Worm (Caenorhabditis elegans) whole organism, mixed stage, embryonic: Measurements from ENCODE around the gene abts-4.

Experiments
- M03D4.4 ChIP-seq: sonication (generic microtip); optimal IDR thresholded peaks from 2 replicates; lab custom pipeline; 2017; ENCODE audit warnings: mild to moderate bottlenecking, missing genetic modification characterization, missing compliant biosample characterization
- bed-3 ChIP-seq: fragments of 200-800 bp; sonication (Bioruptor generic); optimal IDR thresholded peaks from 3 replicates; lab custom pipeline; 2018; ENCODE audit warnings: mild to moderate bottlenecking, missing genetic modification characterization, moderate library complexity, missing compliant biosample characterization
- blmp-1 ChIP-seq: fragments of 150-350 bp; optimal IDR thresholded peaks from 2 replicates; lab custom pipeline; 2014; ENCODE audit warnings: missing biosample characterization, missing genetic modification characterization
- ceh-39 ChIP-seq: fragments of 150-350 bp; optimal IDR thresholded peaks from 2 replicates; lab custom pipeline; 2014; ENCODE audit warnings: missing biosample characterization, missing genetic modification characterization
- ceh-43 ChIP-seq: fragments of 200-800 bp; sonication (Bioruptor generic); optimal IDR thresholded peaks from 2 replicates; lab custom pipeline; 2018; ENCODE audit warnings: mild to moderate bottlenecking, missing genetic modification characterization, moderate library complexity, missing compliant biosample characterization
- ceh-83 ChIP-seq: fragments of 200-800 bp; sonication (Bioruptor generic); optimal IDR thresholded peaks from 2 replicates; lab custom pipeline; 2018; ENCODE audit warnings: mild to moderate bottlenecking, missing genetic modification characterization, missing compliant biosample characterization
- ces-1 ChIP-seq: fragments of 150-350 bp; optimal IDR thresholded peaks from 2 replicates; lab custom pipeline; 2014; ENCODE audit warnings: missing biosample characterization, missing genetic modification reagents, missing genetic modification characterization
- cnd-1 ChIP-seq: fragments of 200-800 bp; sonication (Bioruptor generic); optimal IDR thresholded peaks from 2 replicates; lab custom pipeline; 2018; ENCODE audit warnings: mild to moderate bottlenecking, missing genetic modification characterization, missing compliant biosample characterization
- drap-1 ChIP-seq: fragments of 200-800 bp; sonication (Bioruptor generic); optimal IDR thresholded peaks from 3 replicates; lab custom pipeline; 2018; ENCODE audit warnings: mild to moderate bottlenecking, missing genetic modification characterization, missing compliant biosample characterization
- elt-1 ChIP-seq: sonication (generic microtip); optimal IDR thresholded peaks from 2 replicates; lab custom pipeline; 2017; ENCODE audit warnings: missing genetic modification characterization, mild to moderate bottlenecking, missing compliant biosample characterization, antibody characterized with exemption, moderate library complexity, borderline replicate concordance; ENCODE audit not compliant: insufficient read depth
- elt-3 ChIP-seq: fragments of 150-350 bp; optimal IDR thresholded peaks from 2 replicates; lab custom pipeline; 2014; ENCODE audit warnings: missing biosample characterization, missing genetic modification characterization
- flh-1 ChIP-seq: fragments of 200-800 bp; sonication (Bioruptor generic); optimal IDR thresholded peaks from 2 replicates; lab custom pipeline; 2018; ENCODE audit warnings: mild to moderate bottlenecking, missing genetic modification characterization, moderate library complexity, missing compliant biosample characterization
- ham-2 ChIP-seq: fragments of 200-800 bp; sonication (Bioruptor generic); optimal IDR thresholded peaks from 2 replicates; lab custom pipeline; 2018; ENCODE audit warnings: mild to moderate bottlenecking, missing genetic modification characterization, missing compliant biosample characterization
- hlh-1 ChIP-seq: fragments of 150-350 bp; optimal IDR thresholded peaks from 2 replicates; lab custom pipeline; 2014; ENCODE audit warnings: missing biosample characterization, missing genetic modification reagents, missing genetic modification characterization
- lin-13 ChIP-seq: fragments of 150-350 bp; optimal IDR thresholded peaks from 2 replicates; lab custom pipeline; 2014; ENCODE audit warnings: missing biosample characterization, missing genetic modification characterization
- lin-32 ChIP-seq: fragments of 200-800 bp; sonication (Bioruptor generic); optimal IDR thresholded peaks from 2 replicates; lab custom pipeline; 2018; ENCODE audit warnings: mild to moderate bottlenecking, missing genetic modification characterization, missing compliant biosample characterization
- lsy-2 ChIP-seq: fragments of 150-350 bp; optimal IDR thresholded peaks from 2 replicates; lab custom pipeline; 2014; ENCODE audit warnings: missing biosample characterization, missing genetic modification characterization
- mab-5 ChIP-seq: fragments of 150-350 bp; optimal IDR thresholded peaks from 2 replicates; lab custom pipeline; 2014; ENCODE audit warnings: missing biosample characterization, missing genetic modification characterization
- mls-2 ChIP-seq: sonication (generic microtip); optimal IDR thresholded peaks from 2 replicates; lab custom pipeline; 2016; ENCODE audit warnings: mild to moderate bottlenecking, missing genetic modification characterization, moderate library complexity, missing compliant biosample characterization
- nhr-12 ChIP-seq: fragments of 150-350 bp; optimal IDR thresholded peaks from 2 replicates; lab custom pipeline; 2014; ENCODE audit warnings: missing biosample characterization, missing genetic modification characterization
- nhr-2 ChIP-seq: fragments of 150-350 bp; optimal IDR thresholded peaks from 2 replicates; lab custom pipeline; 2014; ENCODE audit warnings: missing biosample characterization, missing genetic modification characterization
- nhr-237 ChIP-seq: fragments of 150-350 bp; optimal IDR thresholded peaks from 2 replicates; lab custom pipeline; 2014; ENCODE audit warnings: missing biosample characterization, missing genetic modification characterization
- nhr-28 ChIP-seq: fragments of 150-350 bp; optimal IDR thresholded peaks from 2 replicates; lab custom pipeline; 2014; ENCODE audit warnings: missing biosample characterization, missing genetic modification characterization
- nhr-76 ChIP-seq: sonication (generic microtip); optimal IDR thresholded peaks from 2 replicates; lab custom pipeline; 2017; ENCODE audit warnings: missing biosample characterization, missing genetic modification characterization
- sem-2 ChIP-seq: fragments of 200-800 bp; sonication (Bioruptor generic); optimal IDR thresholded peaks from 2 replicates; lab custom pipeline; 2018; ENCODE audit warnings: mild to moderate bottlenecking, missing genetic modification characterization, missing compliant biosample characterization
- snpc-4 ChIP-seq: fragments of 150-350 bp; optimal IDR thresholded peaks from 2 replicates; lab custom pipeline; 2014; ENCODE audit warnings: missing biosample characterization, missing genetic modification characterization
- sptf-1 ChIP-seq: sonication (generic microtip); optimal IDR thresholded peaks from 2 replicates; lab custom pipeline; 2017; ENCODE audit warnings: mild to moderate bottlenecking, missing genetic modification characterization, moderate library complexity, missing compliant biosample characterization
- tbx-8 ChIP-seq: fragments of 200-800 bp; sonication (Bioruptor generic); optimal IDR thresholded peaks from 2 replicates; lab custom pipeline; 2018; ENCODE audit warnings: mild to moderate bottlenecking, missing genetic modification characterization, moderate library complexity, missing compliant biosample characterization
- unc-120 ChIP-seq: sonication (generic microtip); optimal IDR thresholded peaks from 2 replicates; lab custom pipeline; 2017; ENCODE audit warnings: missing genetic modification characterization, missing compliant biosample characterization; ENCODE audit not compliant: poor library complexity, severe bottlenecking
- unc-39 ChIP-seq: fragments of 150-350 bp; optimal IDR thresholded peaks from 2 replicates; lab custom pipeline; 2014; ENCODE audit warnings: missing biosample characterization, missing genetic modification characterization
- unc-62 ChIP-seq: fragments of 150-350 bp; optimal IDR thresholded peaks from 2 replicates; lab custom pipeline; 2014; ENCODE audit warnings: missing biosample characterization, missing genetic modification reagents, missing genetic modification characterization
- ztf-11 ChIP-seq: fragments of 150-350 bp; optimal IDR thresholded peaks from 2 replicates; lab custom pipeline; 2014; ENCODE audit warnings: missing biosample characterization, missing genetic modification characterization

The abts-4 gene

DNA sequence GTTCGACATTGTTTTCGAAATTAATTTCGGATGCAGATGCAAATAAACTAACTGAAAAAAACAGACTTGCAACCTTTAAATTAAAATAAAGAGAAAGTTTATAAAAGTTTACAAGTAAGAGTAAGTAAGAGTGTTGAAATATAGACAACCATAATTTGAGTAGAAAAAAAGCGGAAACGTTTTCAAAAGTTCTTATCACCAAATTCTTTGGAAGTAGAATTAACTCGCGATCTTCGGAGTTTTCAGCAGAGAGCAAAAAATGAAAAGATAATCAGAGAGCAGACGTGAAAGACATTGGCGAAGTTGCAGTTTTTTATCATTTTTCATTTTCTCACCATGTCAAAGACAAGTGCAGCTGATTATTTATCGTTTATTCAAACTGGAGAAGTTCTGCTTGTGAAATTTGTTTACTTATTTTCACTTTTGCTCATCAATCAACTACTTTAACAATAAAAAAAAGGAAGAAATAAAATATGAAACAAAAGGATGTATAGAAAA, at the start of gene abts-4:
Gene abts-4, minus strand, starts transcription at position 51 of the 498 bp plus-strand sequence.
- TF ChIP-seq ceh-83 (GFP tag; lab: Kevin White, UChicago) (no peak), nhr-237 (tag; lab: Kevin White, UChicago) (no peak), unc-62 (no peak), drap-1 (no peak), ham-2 (GFP tag; lab: Kevin White, UChicago) (no peak), sem-2 (GFP tag; lab: Kevin White, UChicago) (no peak), lin-13 (no peak), nhr-76 (tag; lab: Kevin White, UChicago) (no peak), nhr-28 (tag; lab: Kevin White, UChicago) (no peak), tbx-8 (GFP tag; lab: Kevin White, UChicago) (no peak), elt-3 (tag; lab: Kevin White, UChicago) (no peak), flh-1 (GFP tag; lab: Kevin White, UChicago) (no peak), mls-2 (no peak), cnd-1 (no peak), nhr-2 (no peak)

DNA sequence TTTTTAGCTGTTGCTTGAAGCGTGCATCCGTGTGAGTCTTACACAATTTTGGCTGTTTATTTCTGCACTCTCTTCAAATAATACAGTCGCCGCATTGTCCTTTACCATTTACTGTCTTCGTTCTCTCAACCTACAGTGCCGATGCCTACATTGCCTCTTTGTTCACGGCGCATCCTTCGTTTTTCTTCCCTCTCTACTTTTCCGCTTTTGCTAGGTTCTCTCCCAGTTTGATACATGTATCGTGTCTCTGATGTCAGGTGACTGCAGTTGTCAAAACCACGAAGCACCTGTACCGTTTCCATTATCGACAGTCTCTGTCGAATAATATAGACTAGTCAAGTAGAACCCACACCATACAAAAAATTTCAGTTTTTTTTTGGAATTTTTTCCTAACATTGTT, 47.1 kb upstream of the abts-4 start:
- TF ChIP-seq ham-2 (GFP tag; lab: Kevin White, UChicago) (peak; percentile 25), lin-13 (no peak)

DNA sequence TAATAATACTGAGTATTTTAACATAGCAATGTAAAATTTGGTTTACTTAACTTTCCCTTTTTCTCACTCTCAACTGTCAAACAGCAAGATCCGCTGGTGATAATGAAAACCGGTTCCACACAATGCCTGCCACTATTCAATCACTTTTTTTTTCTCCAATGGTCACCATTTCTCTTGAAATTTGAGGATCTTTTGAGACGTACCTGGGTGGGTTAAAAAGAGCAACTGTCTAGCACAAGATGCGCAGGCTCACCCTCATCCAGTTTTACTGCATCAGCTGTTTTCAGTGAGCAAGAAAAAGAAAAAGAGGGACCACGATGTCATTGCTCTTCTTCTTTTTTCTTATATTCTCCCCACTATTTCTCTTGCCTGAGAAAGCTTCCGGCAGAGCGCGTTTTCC, 46.7 kb upstream of the abts-4 start:
- peak; percentile 26 for TF ChIP-seq unc-120 (tag; lab: Kevin White, UChicago)
- no peak for TF ChIP-seq ztf-11 (tag; lab: Kevin White, UChicago)
- TF ChIP-seq hlh-1 (tag; lab: Kevin White, UChicago), result peak; percentile 91
- TF ChIP-seq nhr-76 (tag; lab: Kevin White, UChicago), result no peak
- TF ChIP-seq nhr-28 (tag; lab: Kevin White, UChicago), result no peak

DNA sequence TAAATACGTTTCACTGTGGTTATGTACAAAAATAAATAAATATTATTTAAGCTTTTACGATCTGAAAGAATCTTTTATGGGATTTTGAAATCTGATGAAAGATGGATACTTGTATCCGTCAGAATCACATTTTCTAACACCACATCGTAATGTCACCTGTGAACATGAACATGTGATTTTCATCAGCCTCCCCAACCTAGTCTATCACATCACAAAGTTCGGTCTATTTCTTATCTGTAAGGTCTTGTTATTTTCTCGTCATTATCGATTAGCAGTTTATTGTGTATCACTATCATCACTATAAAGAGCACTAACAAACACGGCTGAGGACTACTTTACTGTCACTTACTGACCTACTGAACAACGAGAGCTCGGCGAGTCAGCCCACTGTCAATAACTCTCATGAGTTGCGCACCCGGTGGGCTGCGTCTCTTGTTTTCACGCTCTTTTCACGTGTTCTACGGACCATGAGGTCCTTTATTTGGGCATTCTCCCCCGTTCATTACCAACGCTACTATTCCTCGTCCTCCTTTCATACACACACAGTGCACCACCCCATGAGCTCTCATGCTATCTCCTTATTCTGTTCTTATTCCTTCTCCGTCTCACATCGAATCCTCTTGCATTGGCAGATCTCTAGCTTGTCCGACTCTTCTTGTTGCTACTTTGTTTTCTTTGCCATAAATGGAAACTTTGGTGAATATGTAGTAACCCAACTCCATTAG, 45.8 kb upstream of the abts-4 start:
- TF ChIP-seq drap-1 (peak; percentile 22), cnd-1 (peak; percentile 58), lsy-2 (tag; lab: Kevin White, UChicago) (no peak), ceh-39 (tag; lab: Kevin White, UChicago) (no peak), blmp-1 (tag; lab: Kevin White, UChicago) (no peak), mab-5 (tag; lab: Kevin White, UChicago) (no peak), nhr-2 (peak; percentile 19), nhr-12 (tag; lab: Kevin White, UChicago) (no peak), bed-3 (GFP tag; lab: Kevin White, UChicago) (no peak), ceh-43 (GFP tag; lab: Kevin White, UChicago) (no peak), unc-62 (no peak), mls-2 (peak; percentile 61)

DNA sequence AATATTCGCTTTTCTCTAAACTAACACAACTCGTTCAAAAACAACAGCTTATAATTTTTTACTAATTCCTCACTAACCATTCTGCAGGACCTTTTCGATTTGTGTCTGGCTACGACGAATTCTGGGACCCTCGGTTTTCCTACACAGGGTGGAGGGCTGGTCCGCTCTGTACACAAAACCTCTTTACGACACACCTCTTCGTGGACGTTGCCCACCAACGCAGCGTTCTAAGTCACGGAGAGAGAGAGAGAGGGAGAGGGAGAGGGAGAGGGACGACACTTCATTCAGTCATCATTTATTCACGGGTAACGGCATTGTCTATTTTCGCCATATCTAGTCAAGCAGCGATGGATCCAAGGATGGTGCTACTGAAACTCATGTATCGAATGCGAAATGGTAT, 44.9 kb upstream of the abts-4 start, which contains the start of gene atg-2:
Gene atg-2, plus strand, starts transcription at position 301 of the 400 bp plus-strand sequence.
- TF ChIP-seq lsy-2 (tag; lab: Kevin White, UChicago) (no peak), ceh-39 (tag; lab: Kevin White, UChicago) (no peak), unc-120 (tag; lab: Kevin White, UChicago) (peak; percentile 8), snpc-4 (no peak), nhr-28 (tag; lab: Kevin White, UChicago) (no peak), drap-1 (peak; percentile 25), ceh-83 (GFP tag; lab: Kevin White, UChicago) (no peak), unc-62 (no peak), nhr-76 (tag; lab: Kevin White, UChicago) (no peak), bed-3 (GFP tag; lab: Kevin White, UChicago) (no peak), tbx-8 (GFP tag; lab: Kevin White, UChicago) (no peak), hlh-1 (tag; lab: Kevin White, UChicago) (peak; percentile 10)
- TF ChIP-seq, all 35 proteins: peak for 3

DNA sequence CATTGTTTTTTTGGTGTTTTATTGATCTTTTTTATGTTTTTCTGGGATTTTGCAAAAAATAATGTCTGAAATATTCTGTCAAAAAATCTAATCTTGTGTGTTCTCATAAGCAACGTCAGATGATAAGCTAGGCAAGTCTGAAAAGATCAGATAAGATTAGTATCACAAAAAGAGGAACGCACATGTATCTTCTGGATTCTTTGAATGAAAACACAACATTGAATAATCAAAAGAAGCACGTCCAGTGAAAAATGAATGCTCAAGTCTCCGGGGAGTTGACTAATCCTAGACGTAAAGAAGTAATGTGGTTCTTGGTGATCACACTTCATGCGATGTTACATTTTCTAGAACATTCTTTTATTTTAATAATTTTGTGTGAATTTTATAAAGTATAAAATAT, 43.9 kb upstream of the abts-4 start:
- TF ChIP-seq M03D4.4 (tag; lab: Kevin White, UChicago) (no peak), snpc-4 (no peak), lin-32 (GFP tag; lab: Kevin White, UChicago) (no peak), nhr-237 (tag; lab: Kevin White, UChicago) (no peak), ces-1 (GFP tag; lab: Kevin White, UChicago) (no peak), drap-1 (no peak), nhr-76 (tag; lab: Kevin White, UChicago) (no peak), sptf-1 (no peak), cnd-1 (no peak), tbx-8 (GFP tag; lab: Kevin White, UChicago) (no peak), unc-39 (tag; lab: Kevin White, UChicago) (no peak), elt-1 (no peak)
